Fruit fly (Drosophila melanogaster) whole organism, embryonic: Measurements from ENCODE around the gene LSm7.

ENCODE experiments used
- BtbVII ChIP-seq: fragments of 200-800 bp; sonication (Bioruptor generic); optimal IDR thresholded peaks from 3 replicates; lab custom pipeline; 2017; ENCODE audit warnings: missing biosample characterization, mild to moderate bottlenecking, missing genetic modification characterization
- CG10565 ChIP-seq: fragments of 200-800 bp; sonication (Bioruptor generic); optimal IDR thresholded peaks from 3 replicates; lab custom pipeline; 2016; ENCODE audit warnings: missing biosample characterization, mild to moderate bottlenecking, missing genetic modification characterization
- CG11085 ChIP-seq: fragments of 200-800 bp; sonication (Bioruptor generic); IDR thresholded peaks from 2 replicates; pipeline ENCODE4 v1.3.6; 2022; ENCODE audit warnings: missing biosample characterization, missing genetic modification characterization
- CG13123 ChIP-seq: fragments of 200-800 bp; sonication (Bioruptor generic); optimal IDR thresholded peaks from 2 replicates; lab custom pipeline; 2016; ENCODE audit warnings: missing biosample characterization, missing genetic modification characterization
- CG13424 ChIP-seq: fragments of 200-800 bp; sonication (Bioruptor generic); optimal IDR thresholded peaks from 2 replicates; lab custom pipeline; 2019; ENCODE audit warnings: missing biosample characterization, mild to moderate bottlenecking, missing genetic modification characterization, moderate library complexity
- CG1647 ChIP-seq: fragments of 200-800 bp; sonication (Bioruptor generic); optimal IDR thresholded peaks from 3 replicates; lab custom pipeline; 2016; ENCODE audit warnings: missing biosample characterization, missing genetic modification characterization
- CG16863 ChIP-seq: fragments of 200-800 bp; sonication (Bioruptor generic); optimal IDR thresholded peaks from 3 replicates; lab custom pipeline; 2016; ENCODE audit warnings: missing biosample characterization, missing genetic modification characterization
- CG1832 ChIP-seq: fragments of 200-800 bp; sonication (Bioruptor generic); optimal IDR thresholded peaks from 2 replicates; lab custom pipeline; 2017; ENCODE audit warnings: missing biosample characterization, mild to moderate bottlenecking, missing genetic modification characterization, inconsistent platforms
- CG18476 ChIP-seq: fragments of 200-800 bp; sonication (Bioruptor generic); optimal IDR thresholded peaks from 2 replicates; lab custom pipeline; 2016; ENCODE audit warnings: missing biosample characterization, mild to moderate bottlenecking, missing genetic modification characterization
- CG2889 ChIP-seq: fragments of 200-800 bp; sonication (Bioruptor generic); IDR thresholded peaks from 3 replicates; pipeline ENCODE4 v1.3.6; 2022; ENCODE audit warnings: missing biosample characterization, missing genetic modification characterization
- CG3065 ChIP-seq: fragments of 200-800 bp; sonication (Bioruptor generic); optimal IDR thresholded peaks from 2 replicates; lab custom pipeline; 2016; ENCODE audit warnings: missing biosample characterization, missing genetic modification characterization
- CG3163 ChIP-seq: fragments of 200-800 bp; sonication (Bioruptor generic); optimal IDR thresholded peaks from 3 replicates; lab custom pipeline; 2016; ENCODE audit warnings: missing biosample characterization, missing genetic modification characterization
- CG33213 ChIP-seq: fragments of 200-800 bp; sonication (Bioruptor generic); optimal IDR thresholded peaks from 3 replicates; lab custom pipeline; 2016; ENCODE audit warnings: missing biosample characterization, missing genetic modification characterization
- CG3847 ChIP-seq: fragments of 200-800 bp; sonication (Bioruptor generic); IDR thresholded peaks from 2 replicates; pipeline ENCODE4 v1.3.6; 2022; ENCODE audit warnings: missing biosample characterization, missing genetic modification characterization
- CG42726 ChIP-seq: fragments of 200-800 bp; sonication (Bioruptor generic); IDR thresholded peaks from 2 replicates; pipeline ENCODE4 v1.3.6; 2022; ENCODE audit warnings: missing biosample characterization, missing genetic modification characterization; ENCODE audit not compliant: partially characterized antibody
- CG4617 ChIP-seq: fragments of 200-800 bp; sonication (Bioruptor generic); optimal IDR thresholded peaks from 3 replicates; lab custom pipeline; 2016; ENCODE audit warnings: missing biosample characterization, missing genetic modification characterization, borderline replicate concordance
- CG5953 ChIP-seq: fragments of 200-800 bp; sonication (Bioruptor generic); IDR thresholded peaks from 2 replicates; pipeline ENCODE4 v1.3.6; 2022; ENCODE audit warnings: missing biosample characterization, missing genetic modification characterization
- CG6272 ChIP-seq: fragments of 200-800 bp; sonication (Bioruptor generic); IDR thresholded peaks from 2 replicates; pipeline ENCODE4 v1.3.6; 2022; ENCODE audit warnings: missing biosample characterization, missing genetic modification characterization
- CG6689 ChIP-seq: fragments of 200-800 bp; sonication (Bioruptor generic); IDR thresholded peaks from 2 replicates; pipeline ENCODE4 v1.3.6; 2022; ENCODE audit warnings: missing biosample characterization, missing genetic modification characterization
- CG7357 ChIP-seq: fragments of 200-800 bp; sonication (Bioruptor generic); IDR thresholded peaks from 3 replicates; pipeline ENCODE4 v1.3.6; 2022; ENCODE audit warnings: missing biosample characterization, missing genetic modification characterization
- CG9932 ChIP-seq: fragments of 200-800 bp; sonication (Bioruptor generic); IDR thresholded peaks from 2 replicates; pipeline ENCODE4 v1.3.6; 2022; ENCODE audit warnings: missing biosample characterization, missing genetic modification characterization
- D19B ChIP-seq: fragments of 200-800 bp; sonication (Bioruptor generic); optimal IDR thresholded peaks from 2 replicates; lab custom pipeline; 2017; ENCODE audit warnings: missing biosample characterization, mild to moderate bottlenecking, missing genetic modification characterization
- Ets97D ChIP-seq: fragments of 200-800 bp; sonication (Bioruptor generic); optimal IDR thresholded peaks from 3 replicates; lab custom pipeline; 2016; ENCODE audit warnings: missing biosample characterization, missing genetic modification characterization
- Fer2 ChIP-seq: fragments of 200-800 bp; sonication (Bioruptor generic); optimal IDR thresholded peaks from 2 replicates; lab custom pipeline; 2018; ENCODE audit warnings: missing biosample characterization, mild to moderate bottlenecking, missing genetic modification characterization, moderate library complexity
- Gug ChIP-seq: fragments of 200-800 bp; sonication (Bioruptor generic); IDR thresholded peaks from 4 replicates; pipeline ENCODE4 v1.3.6; 2022; ENCODE audit warnings: missing biosample characterization, missing genetic modification characterization
- HHEX ChIP-seq: fragments of 200-800 bp; sonication (Bioruptor generic); optimal IDR thresholded peaks from 3 replicates; lab custom pipeline; 2017; ENCODE audit warnings: missing biosample characterization, mild to moderate bottlenecking, missing genetic modification characterization, missing genetic modification reagents
- HLH3B ChIP-seq: fragments of 200-800 bp; sonication (Bioruptor generic); IDR thresholded peaks from 2 replicates; pipeline ENCODE4 v1.3.6; 2022; ENCODE audit warnings: missing biosample characterization, missing genetic modification characterization
- MESR4 ChIP-seq: fragments of 200-800 bp; sonication (Bioruptor generic); optimal IDR thresholded peaks from 2 replicates; lab custom pipeline; 2018; ENCODE audit warnings: missing biosample characterization, mild to moderate bottlenecking, missing genetic modification characterization, moderate library complexity
- Mes4 ChIP-seq: fragments of 200-800 bp; sonication (Bioruptor generic); optimal IDR thresholded peaks from 2 replicates; lab custom pipeline; 2016; ENCODE audit warnings: missing biosample characterization, missing genetic modification characterization
- NC2α ChIP-seq: fragments of 200-800 bp; sonication (Bioruptor generic); optimal IDR thresholded peaks from 2 replicates; lab custom pipeline; 2016; ENCODE audit warnings: missing biosample characterization, missing genetic modification characterization
- PHDP ChIP-seq: fragments of 200-800 bp; sonication (Bioruptor generic); optimal IDR thresholded peaks from 3 replicates; lab custom pipeline; 2018; ENCODE audit warnings: missing biosample characterization, mild to moderate bottlenecking, missing genetic modification characterization, moderate library complexity
- Poxn ChIP-seq: fragments of 200-800 bp; sonication (Bioruptor generic); IDR thresholded peaks from 2 replicates; pipeline ENCODE4 v1.3.6; 2022; ENCODE audit warnings: missing biosample characterization, missing genetic modification characterization
- Sin3A ChIP-seq: fragments of >200 bp; optimal IDR thresholded peaks from 2 replicates; lab custom pipeline; 2018
- TFAM ChIP-seq: fragments of 200-800 bp; sonication (Bioruptor generic); optimal IDR thresholded peaks from 2 replicates; lab custom pipeline; 2017; ENCODE audit warnings: missing biosample characterization, missing genetic modification characterization, inconsistent platforms
- YL-1 ChIP-seq: fragments of 200-800 bp; sonication (Bioruptor generic); optimal IDR thresholded peaks from 3 replicates; lab custom pipeline; 2017; ENCODE audit warnings: missing biosample characterization, mild to moderate bottlenecking, missing genetic modification characterization
- ab ChIP-seq: fragments of 200-800 bp; sonication (Bioruptor generic); optimal IDR thresholded peaks from 2 replicates; lab custom pipeline; 2016; ENCODE audit warnings: missing biosample characterization, missing genetic modification characterization
- ase ChIP-seq: fragments of 200-800 bp; sonication (Bioruptor generic); IDR thresholded peaks from 3 replicates; pipeline ENCODE4 v1.3.6; 2022; ENCODE audit warnings: missing biosample characterization, missing genetic modification characterization
- bbx ChIP-seq: fragments of 200-800 bp; sonication (Bioruptor generic); IDR thresholded peaks from 2 replicates; pipeline ENCODE4 v1.3.6; 2022; ENCODE audit warnings: missing biosample characterization, missing genetic modification characterization; ENCODE audit not compliant: partially characterized antibody
- bsh ChIP-seq, 2 experiments: fragments of 200-800 bp; sonication (Bioruptor generic); optimal IDR thresholded peaks; 2 replicates each; lab custom pipeline; 2017 to 2018; ENCODE audit warnings: mild to moderate bottlenecking in 2 of 2, missing biosample characterization in 2 of 2, missing genetic modification characterization in 2 of 2, moderate library complexity in 1 of 2
- fru ChIP-seq: fragments of >200 bp; optimal IDR thresholded peaks from 2 replicates; lab custom pipeline; 2017
- gce ChIP-seq: fragments of 200-800 bp; sonication (Bioruptor generic); IDR thresholded peaks from 3 replicates; pipeline ENCODE4 v1.3.6; 2022; ENCODE audit warnings: missing biosample characterization, missing genetic modification characterization
- lov ChIP-seq, 2 experiments: fragments of 200-800 bp in 1 of 2; fragments of >200 bp in 1 of 2; sonication (Bioruptor generic) in 1 of 2; IDR thresholded peaks in 1 of 2; optimal IDR thresholded peaks in 1 of 2; 2 replicates in 1 of 2; 3 replicates in 1 of 2; pipeline versions ENCODE4 v1.3.6 to Lab custom; 2017 to 2022; ENCODE audit warnings: missing biosample characterization in 1 of 2, missing genetic modification characterization in 1 of 2
- peb ChIP-seq: fragments of 200-800 bp; sonication (Bioruptor generic); IDR thresholded peaks from 2 replicates; pipeline ENCODE4 v1.3.6; 2022; ENCODE audit warnings: missing biosample characterization, missing genetic modification characterization
- pfk ChIP-seq: fragments of 200-800 bp; sonication (Bioruptor generic); optimal IDR thresholded peaks from 2 replicates; lab custom pipeline; 2018; ENCODE audit warnings: missing biosample characterization, mild to moderate bottlenecking, missing genetic modification characterization, moderate library complexity
- pzg ChIP-seq: fragments of 200-800 bp; sonication (Bioruptor generic); optimal IDR thresholded peaks from 3 replicates; lab custom pipeline; 2018; ENCODE audit warnings: missing biosample characterization, mild to moderate bottlenecking, missing genetic modification characterization, moderate library complexity
- sob ChIP-seq: fragments of 200-800 bp; sonication (Bioruptor generic); IDR thresholded peaks from 2 replicates; pipeline ENCODE4 v1.3.6; 2022; ENCODE audit warnings: missing biosample characterization, missing genetic modification characterization
- toy ChIP-seq: fragments of 200-800 bp; sonication (Bioruptor generic); IDR thresholded peaks from 2 replicates; pipeline ENCODE4 v1.3.6; 2022; ENCODE audit warnings: missing biosample characterization, missing genetic modification characterization
- tx ChIP-seq: fragments of 200-800 bp; sonication (Bioruptor generic); optimal IDR thresholded peaks from 2 replicates; lab custom pipeline; 2016; ENCODE audit warnings: missing biosample characterization, missing genetic modification characterization
- zf30C ChIP-seq: fragments of 200-800 bp; sonication (Bioruptor generic); optimal IDR thresholded peaks from 3 replicates; lab custom pipeline; 2018; ENCODE audit warnings: missing biosample characterization, mild to moderate bottlenecking, missing genetic modification characterization

Gene LSm7

DNA sequence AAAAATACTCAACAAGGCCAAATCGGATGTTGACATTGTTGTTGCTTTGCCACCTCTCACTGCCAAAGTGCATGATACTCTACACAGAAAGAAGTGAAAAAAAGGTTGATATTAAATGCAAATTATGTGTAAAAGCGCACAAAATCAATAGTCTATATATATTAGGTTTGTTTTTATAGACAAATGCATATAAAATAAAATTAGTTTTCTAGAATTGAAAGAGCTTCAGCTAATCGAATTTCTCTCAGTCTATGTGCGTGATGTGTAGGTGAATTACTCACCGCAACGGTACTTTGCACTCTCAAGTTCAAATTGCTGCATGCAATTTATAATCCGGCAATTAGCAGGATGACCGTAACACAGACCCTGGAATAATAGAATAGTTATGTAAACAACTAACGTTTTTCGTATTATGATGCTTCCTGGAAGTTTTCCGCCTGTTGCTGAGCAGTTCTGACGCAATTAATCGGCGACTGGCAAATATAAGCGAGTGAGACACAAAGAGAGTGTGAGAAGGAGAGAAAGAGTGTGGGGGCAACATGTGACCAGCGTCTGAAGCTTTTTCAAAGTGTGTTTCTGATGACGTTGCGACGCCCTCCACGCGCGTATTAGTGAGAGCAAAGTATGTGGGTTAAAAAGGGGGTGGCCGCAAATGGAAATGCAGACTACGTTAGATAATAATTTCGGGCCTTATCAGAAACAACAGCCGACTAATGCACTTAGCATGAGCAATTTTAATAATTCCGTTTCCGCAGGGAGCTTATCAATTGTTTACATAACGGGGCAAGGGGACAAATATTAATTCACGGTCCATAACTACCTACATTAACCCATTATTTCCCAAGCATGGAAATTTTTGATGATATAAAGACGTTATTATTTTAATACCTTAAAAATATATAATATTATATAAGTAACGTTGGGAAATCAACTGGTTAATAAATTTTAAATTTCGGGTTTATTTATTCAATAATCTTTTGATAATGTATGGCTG lies 21.9 kb downstream of the LSm7 start (continued):
- TF ChIP-seq peb (GFP tag; lab: Robert Waterston, UW) (peak; percentile 90), CG7357 (GFP tag; lab: Robert Waterston, UW) (peak; percentile 81; the same call in 2 of the 3 replicates), CG4617 (GFP tag; lab: Kevin White, UChicago) (peak; percentile 58), Gug (peak; percentile 90), Fer2 (tag; lab: Kevin White, UChicago) (peak; percentile 78), PHDP (peak; percentile 82), MESR4 (GFP tag; lab: Kevin White, UChicago) (no peak), BtbVII (GFP tag; lab: Kevin White, UChicago) (peak; percentile 69), zf30C (GFP tag; lab: Kevin White, UChicago) (peak; percentile 65), toy (peak; percentile 90), pzg (GFP tag; lab: Kevin White, UChicago) (peak; percentile 3), CG3065 (GFP tag; lab: Kevin White, UChicago) (peak; percentile 78), CG18476 (GFP tag; lab: Kevin White, UChicago) (peak; percentile 94), Sin3A (lab: Kevin White, UChicago) (no peak), CG5953 (GFP tag; lab: Robert Waterston, UW) (peak; percentile 96), CG10565 (peak; percentile 69), pfk (no peak), ase (GFP tag; lab: Robert Waterston, UW) (peak; percentile 95), bbx (GFP tag; lab: Robert Waterston, UW) (0 out of 2 replicates have a peak, but pooled peaks have one; percentile 17), CG13424 (tag; lab: Kevin White, UChicago) (peak; percentile 88), Ets97D (GFP tag; lab: Kevin White, UChicago) (peak; percentile 60), CG11085 (GFP tag; lab: Robert Waterston, UW) (peak; percentile 89), CG1647 (GFP tag; lab: Kevin White, UChicago) (peak; percentile 87), CG3847 (GFP tag; lab: Robert Waterston, UW) (peak; percentile 91), YL-1 (GFP tag; lab: Kevin White, UChicago) (peak; percentile 22), CG33213 (GFP tag; lab: Kevin White, UChicago) (peak; percentile 60), sob (GFP tag; lab: Robert Waterston, UW) (peak; percentile 91), gce (peak; percentile 92), CG2889 (GFP tag; lab: Robert Waterston, UW) (peak; percentile 87), ab (GFP tag; lab: Kevin White, UChicago) (no peak), CG3163 (GFP tag; lab: Kevin White, UChicago) (no peak), NC2α (GFP tag; lab: Kevin White, UChicago) (peak; percentile 74), CG13123 (peak; percentile 81), fru (lab: Kevin White, UChicago) (no peak), HHEX (GFP tag; lab: Kevin White, UChicago) (peak; percentile 93), CG6272 (GFP tag; lab: Robert Waterston, UW) (peak; percentile 92), D19B (peak; percentile 67), CG42726 (no peak), CG16863 (GFP tag; lab: Kevin White, UChicago) (peak; percentile 85), tx (GFP tag; lab: Kevin White, UChicago) (peak; percentile 55), Mes4 (GFP tag; lab: Kevin White, UChicago) (peak; percentile 53), TFAM (GFP tag; lab: Kevin White, UChicago) (peak; percentile 64), bsh (GFP tag; optimal IDR thresholded peaks at IDR 0.05; lab: Kevin White, UChicago) (peak; percentile 65 to 90), lov (optimal IDR thresholded peaks at IDR 0.05; lab: Kevin White, UChicago) (no peak), lov (GFP tag; IDR thresholded peaks at IDR 0.05; lab: Robert Waterston, UW) (peak; percentile 95), CG6689 (GFP tag; lab: Robert Waterston, UW) (peak; percentile 96), CG9932 (GFP tag; lab: Robert Waterston, UW) (peak; percentile 93), CG1832 (peak; percentile 1), HLH3B (GFP tag; lab: Robert Waterston, UW) (peak; percentile 95), Poxn (GFP tag; lab: Robert Waterston, UW) (peak; percentile 34; the same call in 1 of the 2 replicates)
